Worm (Caenorhabditis elegans): ENCODE data around the gene stg-2.

stg-2 gene

ce11 chrX:8650535-8650934 lies 6.8 kb upstream of the stg-2 start (continued):
- no peak for TF ChIP-seq lsy-2 (tag; optimal IDR thresholded peaks at IDR 0.05)
- no peak for TF ChIP-seq blmp-1 (tag; optimal IDR thresholded peaks at IDR 0.05)
- peak; percentile 8 for TF ChIP-seq sem-2 (GFP tag; optimal IDR thresholded peaks at IDR 0.05)
- no peak for TF ChIP-seq mab-5 (tag; optimal IDR thresholded peaks at IDR 0.05)
- TF ChIP-seq hlh-1 (tag; optimal IDR thresholded peaks at IDR 0.05), result no peak
- no peak for TF ChIP-seq elt-1 (tag; optimal IDR thresholded peaks at IDR 0.05; ENCODE audit: borderline replicate concordance, insufficient read depth)
- TF ChIP-seq mls-2 (tag; optimal IDR thresholded peaks at IDR 0.05), result no peak

ce11 chrX:8648582-8648981 lies 4.9 kb upstream of the stg-2 start:
- TF ChIP-seq ces-1 (GFP tag; optimal IDR thresholded peaks at IDR 0.05), result peak; percentile 97
- no peak for TF ChIP-seq tbx-8 (GFP tag; optimal IDR thresholded peaks at IDR 0.05)

- no peak for TF ChIP-seq zip-8 (tag; optimal IDR thresholded peaks at IDR 0.05)
- no peak for TF ChIP-seq ces-1 (GFP tag; optimal IDR thresholded peaks at IDR 0.05)
- TF ChIP-seq nhr-2 (tag; optimal IDR thresholded peaks at IDR 0.05), result no peak
- no peak for TF ChIP-seq nhr-12 (tag; optimal IDR thresholded peaks at IDR 0.05)
- no peak for TF ChIP-seq snpc-4 (tag; optimal IDR thresholded peaks at IDR 0.05)
- TF ChIP-seq nhr-28 (tag; optimal IDR thresholded peaks at IDR 0.05), result no peak
- no peak for TF ChIP-seq drap-1 (GFP tag; optimal IDR thresholded peaks at IDR 0.05)
- TF ChIP-seq M03D4.4 (tag; optimal IDR thresholded peaks at IDR 0.05), result no peak
- no peak for TF ChIP-seq ham-2 (GFP tag; optimal IDR thresholded peaks at IDR 0.05)
Measured at ce11 chrX:8646997-8647396, 3.3 kb upstream of the stg-2 start, which contains the start of gene F12D9.2. TSS of gene F12D9.2 (minus strand) at chrX:8647097.

ce11 chrX:8646287-8646686 lies 2.6 kb upstream of the stg-2 start:
- no peak for TF ChIP-seq blmp-1 (tag; optimal IDR thresholded peaks at IDR 0.05)
- TF ChIP-seq sem-2 (GFP tag; optimal IDR thresholded peaks at IDR 0.05), result peak; percentile 64
- peak; percentile 82 for TF ChIP-seq tbx-8 (GFP tag; optimal IDR thresholded peaks at IDR 0.05)
- TF ChIP-seq mab-5 (tag; optimal IDR thresholded peaks at IDR 0.05), result no peak
- no peak for TF ChIP-seq nhr-12 (tag; optimal IDR thresholded peaks at IDR 0.05)
- peak; percentile 71 for TF ChIP-seq ceh-43 (GFP tag; optimal IDR thresholded peaks at IDR 0.05)
- no peak for TF ChIP-seq mep-1 (tag; optimal IDR thresholded peaks at IDR 0.05)
- TF ChIP-seq snpc-4 (tag; optimal IDR thresholded peaks at IDR 0.05), result no peak
- peak; percentile 90 for TF ChIP-seq mls-2 (tag; optimal IDR thresholded peaks at IDR 0.05)
- no peak for TF ChIP-seq unc-62 (GFP tag; optimal IDR thresholded peaks at IDR 0.05)
- no peak for TF ChIP-seq ceh-39 (tag; optimal IDR thresholded peaks at IDR 0.05)
- peak; percentile 80 for TF ChIP-seq drap-1 (GFP tag; optimal IDR thresholded peaks at IDR 0.05)
- no peak for TF ChIP-seq hlh-1 (tag; optimal IDR thresholded peaks at IDR 0.05)
- no peak for TF ChIP-seq nhr-76 (tag; optimal IDR thresholded peaks at IDR 0.05)
- TF ChIP-seq cnd-1 (tag; optimal IDR thresholded peaks at IDR 0.05), result peak; percentile 88
- TF ChIP-seq unc-120 (tag; optimal IDR thresholded peaks at IDR 0.05; ENCODE audit: poor library complexity, severe bottlenecking), result peak; percentile 66
- TF ChIP-seq ces-1 (GFP tag; optimal IDR thresholded peaks at IDR 0.05), result peak; percentile 82
- TF ChIP-seq lin-13 (tag; optimal IDR thresholded peaks at IDR 0.05), result no peak
- peak; percentile 49 for TF ChIP-seq ham-2 (GFP tag; optimal IDR thresholded peaks at IDR 0.05)
- TF ChIP-seq bed-3 (GFP tag; optimal IDR thresholded peaks at IDR 0.05), result peak; percentile 71
- no peak for TF ChIP-seq nhr-237 (tag; optimal IDR thresholded peaks at IDR 0.05)
- no peak for TF ChIP-seq nhr-28 (tag; optimal IDR thresholded peaks at IDR 0.05)
- TF ChIP-seq zip-8 (tag; optimal IDR thresholded peaks at IDR 0.05), result no peak
- no peak for TF ChIP-seq pha-4 (tag; optimal IDR thresholded peaks at IDR 0.05)
- TF ChIP-seq nhr-2 (tag; optimal IDR thresholded peaks at IDR 0.05), result no peak
- TF ChIP-seq lin-32 (GFP tag; optimal IDR thresholded peaks at IDR 0.05), result peak; percentile 44
- TF ChIP-seq sptf-1 (tag; optimal IDR thresholded peaks at IDR 0.05), result peak; percentile 89
- no peak for TF ChIP-seq elt-3 (tag; optimal IDR thresholded peaks at IDR 0.05)
- TF ChIP-seq M03D4.4 (tag; optimal IDR thresholded peaks at IDR 0.05), result peak; percentile 87
- TF ChIP-seq lsy-2 (tag; optimal IDR thresholded peaks at IDR 0.05), result no peak
- no peak for TF ChIP-seq unc-39 (tag; optimal IDR thresholded peaks at IDR 0.05)
- peak; percentile 55 for TF ChIP-seq flh-1 (GFP tag; optimal IDR thresholded peaks at IDR 0.05)
- TF ChIP-seq ceh-83 (GFP tag; optimal IDR thresholded peaks at IDR 0.05), result peak; percentile 89
- TF ChIP-seq elt-1 (tag; optimal IDR thresholded peaks at IDR 0.05; ENCODE audit: borderline replicate concordance, insufficient read depth), result no peak
- no peak for TF ChIP-seq ztf-11 (tag; optimal IDR thresholded peaks at IDR 0.05)
